Fruit fly (Drosophila melanogaster) whole organism, embryonic: ENCODE data around the gene TwdlC.

ENCODE experiments used
- CG6683 ChIP-seq: fragments of 200-800 bp; sonication (Bioruptor generic); optimal IDR thresholded peaks from 2 replicates; lab custom pipeline; 2017; ENCODE audit warnings: missing biosample characterization, mild to moderate bottlenecking, missing genetic modification characterization, missing genetic modification reagents
- CrebB ChIP-seq: fragments of 200-800 bp; sonication (Bioruptor generic); optimal IDR thresholded peaks from 3 replicates; lab custom pipeline; 2018; ENCODE audit warnings: missing biosample characterization, mild to moderate bottlenecking, missing genetic modification characterization
- H15 ChIP-seq: fragments of 200-800 bp; sonication (Bioruptor generic); IDR thresholded peaks from 3 replicates; pipeline ENCODE4 v1.3.6; 2022; ENCODE audit warnings: missing biosample characterization, missing genetic modification characterization

dm6 chr3R:27033935-27034334 is 39.3 kb downstream of the TwdlC start:
- TF ChIP-seq CG6683 (no peak), H15 (no peak), CrebB (tag; lab: Kevin White, UChicago) (no peak)
